Worm (Caenorhabditis elegans) whole organism, young adult: ENCODE measurements around the gene kars-1.

Experiments used
- B0336.3 ChIP-seq: fragments of 200-800 bp; sonication (Bioruptor generic); IDR thresholded peaks from 2 replicates; pipeline ENCODE4 v1.3.6; 2022; ENCODE audit warnings: missing genetic modification characterization, missing compliant biosample characterization
- C06A6.2 ChIP-seq: fragments of 200-800 bp; sonication (Bioruptor generic); conservative IDR thresholded peaks from 2 replicates; pipeline ENCODE4 v1.3.6; 2022; ENCODE audit warnings: missing genetic modification characterization, missing compliant biosample characterization
- D2030.7 ChIP-seq: fragments of 200-800 bp; sonication (Bioruptor generic); IDR thresholded peaks from 2 replicates; pipeline ENCODE4 v1.3.6; 2022; ENCODE audit warnings: missing genetic modification reagents, missing genetic modification characterization, missing compliant biosample characterization
- F33H1.4 ChIP-seq: fragments of 200-800 bp; sonication (Bioruptor generic); IDR thresholded peaks from 2 replicates; pipeline ENCODE4 v1.3.6; 2022; ENCODE audit warnings: missing genetic modification reagents, missing genetic modification characterization, missing compliant biosample characterization
- F57C9.4 ChIP-seq: sonication (generic microtip); optimal IDR thresholded peaks from 2 replicates; lab custom pipeline; 2017; ENCODE audit warnings: mild to moderate bottlenecking, missing genetic modification characterization, missing compliant biosample characterization
- K11D2.4 ChIP-seq: fragments of 200-800 bp; sonication (Bioruptor generic); IDR thresholded peaks from 2 replicates; pipeline ENCODE4 v1.3.6; 2022; ENCODE audit warnings: missing genetic modification reagents, missing genetic modification characterization, missing compliant biosample characterization
- Y56A3A.18 ChIP-seq: fragments of 200-800 bp; sonication (Bioruptor generic); IDR thresholded peaks from 2 replicates; pipeline ENCODE4 v1.3.6; 2022; ENCODE audit warnings: missing genetic modification reagents, missing genetic modification characterization, missing compliant biosample characterization
- Y67H2A.10 ChIP-seq: fragments of 200-800 bp; sonication (Bioruptor generic); conservative IDR thresholded peaks from 2 replicates; pipeline ENCODE4 v1.3.6; 2022; ENCODE audit warnings: missing genetic modification reagents, missing genetic modification characterization, missing compliant biosample characterization
- attf-3 ChIP-seq: fragments of 200-800 bp; sonication (Bioruptor generic); conservative IDR thresholded peaks from 2 replicates; pipeline ENCODE4 v1.3.6; 2022; ENCODE audit warnings: missing genetic modification reagents, missing genetic modification characterization, missing compliant biosample characterization
- attf-5 ChIP-seq: fragments of 200-800 bp; sonication (Bioruptor generic); optimal IDR thresholded peaks from 2 replicates; lab custom pipeline; 2018; ENCODE audit warnings: mild to moderate bottlenecking, missing genetic modification characterization, missing compliant biosample characterization
- cebp-2 ChIP-seq: fragments of 200-800 bp; sonication (Bioruptor generic); IDR thresholded peaks from 2 replicates; pipeline ENCODE4 v1.3.6; 2022; ENCODE audit warnings: missing genetic modification characterization, missing compliant biosample characterization
- ceh-27 ChIP-seq: fragments of 200-800 bp; sonication (Bioruptor generic); optimal IDR thresholded peaks from 2 replicates; lab custom pipeline; 2018; ENCODE audit warnings: mild to moderate bottlenecking, missing genetic modification characterization, moderate library complexity, missing compliant biosample characterization
- ceh-40 ChIP-seq: fragments of 200-800 bp; sonication (Bioruptor generic); IDR thresholded peaks from 2 replicates; pipeline ENCODE4 v1.3.6; 2022; ENCODE audit warnings: missing genetic modification characterization, missing compliant biosample characterization
- ceh-58 ChIP-seq: fragments of 200-800 bp; sonication (Bioruptor generic); IDR thresholded peaks from 2 replicates; pipeline ENCODE4 v1.3.6; 2022; ENCODE audit warnings: missing genetic modification characterization, missing compliant biosample characterization
- ceh-91 ChIP-seq: fragments of 200-800 bp; sonication (Bioruptor generic); IDR thresholded peaks from 2 replicates; pipeline ENCODE4 v1.3.6; 2022; ENCODE audit warnings: missing genetic modification reagents, missing genetic modification characterization, missing compliant biosample characterization
- efl-1 ChIP-seq: fragments of 150-350 bp; optimal IDR thresholded peaks from 2 replicates; lab custom pipeline; 2014; ENCODE audit warnings: missing biosample characterization, missing genetic modification reagents, missing genetic modification characterization
- egl-18 ChIP-seq: fragments of 200-800 bp; sonication (Bioruptor generic); IDR thresholded peaks from 2 replicates; pipeline ENCODE4 v1.3.6; 2022; ENCODE audit warnings: missing genetic modification reagents, missing genetic modification characterization, missing compliant biosample characterization
- egl-44 ChIP-seq: fragments of 200-800 bp; sonication (Bioruptor generic); IDR thresholded peaks from 2 replicates; pipeline ENCODE4 v1.3.6; 2022; ENCODE audit warnings: missing genetic modification reagents, missing genetic modification characterization, missing compliant biosample characterization
- egrh-3 ChIP-seq: fragments of 200-800 bp; sonication (Bioruptor generic); IDR thresholded peaks from 2 replicates; pipeline ENCODE4 v1.3.6; 2022; ENCODE audit warnings: missing genetic modification reagents, missing genetic modification characterization, missing compliant biosample characterization
- ets-4 ChIP-seq: fragments of 200-800 bp; sonication (Bioruptor generic); optimal IDR thresholded peaks from 2 replicates; lab custom pipeline; 2018; ENCODE audit warnings: mild to moderate bottlenecking, missing genetic modification characterization, missing compliant biosample characterization
- gei-17 ChIP-seq: fragments of 200-800 bp; sonication (Bioruptor generic); optimal IDR thresholded peaks from 2 replicates; lab custom pipeline; 2018; ENCODE audit warnings: mild to moderate bottlenecking, missing genetic modification characterization, missing compliant biosample characterization
- hmg-20 ChIP-seq: fragments of 200-800 bp; sonication (Bioruptor generic); IDR thresholded peaks from 2 replicates; pipeline ENCODE4 v1.3.6; 2022; ENCODE audit warnings: missing genetic modification reagents, missing genetic modification characterization, missing compliant biosample characterization
- hsf-1 ChIP-seq: fragments of 200-800 bp; sonication (Bioruptor generic); IDR thresholded peaks from 2 replicates; pipeline ENCODE4 v1.3.6; 2022; ENCODE audit warnings: missing genetic modification reagents, missing genetic modification characterization, missing compliant biosample characterization
- let-526 ChIP-seq: fragments of 200-800 bp; sonication (Bioruptor generic); IDR thresholded peaks from 2 replicates; pipeline ENCODE4 v1.3.6; 2022; ENCODE audit warnings: missing genetic modification reagents, missing genetic modification characterization, missing compliant biosample characterization
- let-607 ChIP-seq, 2 experiments: fragments of 200-800 bp in 1 of 2; sonication (Bioruptor generic) in 1 of 2; sonication (generic microtip) in 1 of 2; optimal IDR thresholded peaks; 2 replicates each; lab custom pipeline; 2016 to 2018; ENCODE audit warnings: mild to moderate bottlenecking in 2 of 2, missing compliant biosample characterization in 2 of 2, missing genetic modification characterization in 2 of 2, moderate library complexity in 2 of 2, missing genotype in 1 of 2
- lin-35 ChIP-seq, 3 experiments: fragments of 150-350 bp in 2 of 3; sonication (generic microtip) in 1 of 3; optimal IDR thresholded peaks; 2 replicates each; lab custom pipeline; 2014 to 2018; ENCODE audit warnings: missing biosample characterization in 3 of 3, missing genetic modification characterization in 3 of 3, missing genetic modification reagents in 3 of 3
- lir-1 ChIP-seq: fragments of 200-800 bp; sonication (Bioruptor generic); conservative IDR thresholded peaks from 2 replicates; pipeline ENCODE4 v1.3.6; 2022; ENCODE audit warnings: missing genetic modification reagents, missing genetic modification characterization, missing compliant biosample characterization
- lsl-1 ChIP-seq: fragments of 200-800 bp; sonication (Bioruptor generic); optimal IDR thresholded peaks from 2 replicates; lab custom pipeline; 2018; ENCODE audit warnings: mild to moderate bottlenecking, missing genetic modification characterization, moderate library complexity, missing compliant biosample characterization
- madf-8 ChIP-seq: fragments of 200-800 bp; sonication (Bioruptor generic); conservative IDR thresholded peaks from 2 replicates; pipeline ENCODE4 v1.3.6; 2022; ENCODE audit warnings: missing genetic modification reagents, missing genetic modification characterization, missing compliant biosample characterization
- mel-28 ChIP-seq: sonication (generic microtip); optimal IDR thresholded peaks from 2 replicates; lab custom pipeline; 2016; ENCODE audit warnings: borderline replicate concordance, mild to moderate bottlenecking, missing genetic modification characterization, missing compliant biosample characterization
- nfyb-1 ChIP-seq: fragments of 200-800 bp; sonication (Bioruptor generic); IDR thresholded peaks from 2 replicates; pipeline ENCODE4 v1.3.6; 2022; ENCODE audit warnings: missing genetic modification reagents, missing genetic modification characterization, missing compliant biosample characterization
- nhr-80 ChIP-seq: sonication (generic microtip); optimal IDR thresholded peaks from 2 replicates; lab custom pipeline; 2016; ENCODE audit warnings: missing genetic modification characterization, missing compliant biosample characterization
- pbrm-1 ChIP-seq: fragments of 200-800 bp; sonication (Bioruptor generic); IDR thresholded peaks from 2 replicates; pipeline ENCODE4 v1.3.6; 2022; ENCODE audit warnings: missing genetic modification reagents, missing genetic modification characterization, missing compliant biosample characterization
- pha-4 ChIP-seq: fragments of 150-350 bp; sonication (generic microtip); optimal IDR thresholded peaks from 2 replicates; lab custom pipeline; 2014; ENCODE audit warnings: missing biosample characterization, missing genetic modification reagents, missing genetic modification characterization
- rcor-1 ChIP-seq: fragments of 200-800 bp; sonication (Bioruptor generic); IDR thresholded peaks from 2 replicates; pipeline ENCODE4 v1.3.6; 2022; ENCODE audit warnings: missing genetic modification reagents, missing genetic modification characterization, missing compliant biosample characterization
- sea-2 ChIP-seq: fragments of 200-800 bp; sonication (Bioruptor generic); IDR thresholded peaks from 2 replicates; pipeline ENCODE4 v1.3.6; 2022; ENCODE audit warnings: missing genetic modification characterization, missing compliant biosample characterization
- snpc-1.3 ChIP-seq: sonication (generic microtip); optimal IDR thresholded peaks from 2 replicates; lab custom pipeline; 2017; ENCODE audit warnings: missing genetic modification characterization, mild to moderate bottlenecking, missing compliant biosample characterization, antibody characterized with exemption, moderate library complexity, missing genotype, missing genetic modification reagents; ENCODE audit not compliant: insufficient read depth
- snpc-4 ChIP-seq, 5 experiments: fragments of 150-350 bp in 1 of 5; sonication (generic microtip) in 4 of 5; optimal IDR thresholded peaks; 2 replicates each; lab custom pipeline; 2014 to 2018; ENCODE audit warnings: missing genetic modification characterization in 5 of 5, missing biosample characterization in 3 of 5, antibody characterized with exemption in 2 of 5, mild to moderate bottlenecking in 2 of 5, missing compliant biosample characterization in 2 of 5, missing genotype in 2 of 5, moderate library complexity in 2 of 5, missing genetic modification reagents in 1 of 5
- somi-1 ChIP-seq: fragments of 200-800 bp; sonication (Bioruptor generic); optimal IDR thresholded peaks from 2 replicates; lab custom pipeline; 2018; ENCODE audit warnings: mild to moderate bottlenecking, missing genetic modification characterization, missing compliant biosample characterization
- xnd-1 ChIP-seq: sonication (generic microtip); optimal IDR thresholded peaks from 2 replicates; lab custom pipeline; 2016; ENCODE audit warnings: missing genotype, missing genetic modification reagents, missing genetic modification characterization, missing compliant biosample characterization
- ztf-18 ChIP-seq: sonication (generic microtip); optimal IDR thresholded peaks from 2 replicates; lab custom pipeline; 2016; ENCODE audit warnings: missing genotype, mild to moderate bottlenecking, missing genetic modification characterization, missing compliant biosample characterization
- ztf-6 ChIP-seq: fragments of 200-800 bp; sonication (Bioruptor generic); IDR thresholded peaks from 2 replicates; pipeline ENCODE4 v1.3.6; 2022; ENCODE audit warnings: missing genetic modification reagents, missing genetic modification characterization, missing compliant biosample characterization

kars-1 gene

ce11 chrII:7031137-7031697 is 41.0 kb downstream of the kars-1 start:
- TF ChIP-seq D2030.7 (no peak), let-607 (tag; optimal IDR thresholded peaks at IDR 0.05; lab: Kevin White, UChicago) (peak in 1 of 2 experiments; percentile 20), nhr-80 (tag; lab: Kevin White, UChicago) (peak; percentile 84)

- TF ChIP-seq ets-4, result no peak
- no peak for TF ChIP-seq hsf-1 (GFP tag; lab: Robert Waterston, UW)
- no peak for TF ChIP-seq rcor-1
- no peak for TF ChIP-seq lir-1 (GFP tag; lab: Robert Waterston, UW)
- no peak for TF ChIP-seq egl-18 (GFP tag; lab: Robert Waterston, UW)
- TF ChIP-seq egrh-3 (GFP tag; lab: Robert Waterston, UW), result no peak
- TF ChIP-seq hmg-20 (GFP tag; lab: Robert Waterston, UW), result no peak
- no peak for TF ChIP-seq K11D2.4 (GFP tag; lab: Robert Waterston, UW)
- no peak for TF ChIP-seq somi-1 (GFP tag; lab: Kevin White, UChicago)
- no peak for TF ChIP-seq Y67H2A.10 (GFP tag; lab: Robert Waterston, UW)
- no peak for TF ChIP-seq let-526 (GFP tag; lab: Robert Waterston, UW)
- TF ChIP-seq snpc-1.3 (tag; lab: Kevin White, UChicago), result no peak
- no peak for TF ChIP-seq ztf-18 (tag; lab: Kevin White, UChicago)
- no peak for TF ChIP-seq sea-2 (GFP tag; lab: Robert Waterston, UW)
- no peak for TF ChIP-seq lsl-1 (GFP tag; lab: Kevin White, UChicago)
- TF ChIP-seq ceh-40 (GFP tag; lab: Robert Waterston, UW), result no peak
- TF ChIP-seq cebp-2, result no peak
- TF ChIP-seq nfyb-1, result no peak
Observed at ce11 chrII:7029524-7029923, 42.7 kb downstream of the kars-1 start.

ce11 chrII:7024897-7025852 is 47.0 kb downstream of the kars-1 start, which contains the start of gene znf-598:
Gene znf-598, plus strand, starts transcription at chrII:7025802.
- no peak for TF ChIP-seq pha-4 (tag; lab: Kevin White, UChicago)
- no peak for TF ChIP-seq gei-17 (GFP tag; lab: Kevin White, UChicago)
- TF ChIP-seq F33H1.4 (GFP tag; lab: Robert Waterston, UW), result peak; percentile 86
- TF ChIP-seq madf-8, result peak; percentile 51; the same call in 1 of the 2 replicates
- peak; percentile 77 for TF ChIP-seq xnd-1 (tag; lab: Kevin White, UChicago)
- no peak for TF ChIP-seq snpc-4 (GFP tag; optimal IDR thresholded peaks at IDR 0.05; lab: Kevin White, UChicago)
- TF ChIP-seq snpc-4 (tag; optimal IDR thresholded peaks at IDR 0.05; lab: Kevin White, UChicago), result peak in 1 of 4 experiments; percentile 16
- peak; percentile 38 for TF ChIP-seq efl-1
- TF ChIP-seq ceh-58 (GFP tag; lab: Robert Waterston, UW), result no peak
- TF ChIP-seq F57C9.4 (tag; lab: Kevin White, UChicago), result no peak
- TF ChIP-seq nhr-80 (tag; lab: Kevin White, UChicago), result peak; percentile 84
- TF ChIP-seq snpc-1.3 (tag; lab: Kevin White, UChicago), result peak; percentile 8
- no peak for TF ChIP-seq lin-35 (GFP tag; optimal IDR thresholded peaks at IDR 0.05; lab: Kevin White, UChicago)
- no peak for TF ChIP-seq C06A6.2 (GFP tag; lab: Robert Waterston, UW)
- no peak for TF ChIP-seq ets-4
- TF ChIP-seq B0336.3 (GFP tag; lab: Robert Waterston, UW), result 0 out of 2 replicates have a peak, but pooled peaks have one; percentile 22
- peak; percentile 70 for TF ChIP-seq attf-5
- TF ChIP-seq Y56A3A.18 (GFP tag; lab: Robert Waterston, UW), result no peak
- no peak for TF ChIP-seq ceh-91 (GFP tag; lab: Robert Waterston, UW)
- TF ChIP-seq ceh-27, result no peak
- no peak for TF ChIP-seq egl-44 (GFP tag; lab: Robert Waterston, UW)
- peak; percentile 85 for TF ChIP-seq lsl-1 (GFP tag; lab: Kevin White, UChicago)
- no peak for TF ChIP-seq pbrm-1 (GFP tag; lab: Robert Waterston, UW)
- TF ChIP-seq attf-3 (GFP tag; lab: Robert Waterston, UW), result no peak
- no peak for TF ChIP-seq mel-28 (tag; lab: Kevin White, UChicago)
- no peak for TF ChIP-seq ztf-6 (GFP tag; lab: Robert Waterston, UW)
